Fruit fly (Drosophila melanogaster) whole organism, wandering third instar larva: ENCODE results near the gene CG3091.

ENCODE experiments used
- Abd-B ChIP-seq: fragments of >200 bp; optimal IDR thresholded peaks from 2 replicates; lab custom pipeline; 2017; ENCODE audit warnings: missing biosample characterization, missing genetic modification characterization
- CG32264 ChIP-seq: fragments of 200-800 bp; sonication (Bioruptor generic); optimal IDR thresholded peaks from 2 replicates; lab custom pipeline; 2016; ENCODE audit warnings: missing biosample characterization, missing genetic modification characterization
- CG9705 ChIP-seq: fragments of 200-800 bp; sonication (Bioruptor generic); optimal IDR thresholded peaks from 2 replicates; lab custom pipeline; 2018; ENCODE audit warnings: missing biosample characterization, mild to moderate bottlenecking, missing genetic modification characterization
- CrebA ChIP-seq: fragments of 200-800 bp; sonication (Bioruptor generic); optimal IDR thresholded peaks from 2 replicates; lab custom pipeline; 2016; ENCODE audit warnings: missing biosample characterization, mild to moderate bottlenecking, missing genetic modification characterization, borderline replicate concordance
- Dfd ChIP-seq: fragments of >200 bp; optimal IDR thresholded peaks from 2 replicates; lab custom pipeline; 2017; ENCODE audit warnings: missing biosample characterization, missing genetic modification characterization
- GATAd ChIP-seq: sonication (Bioruptor generic); optimal IDR thresholded peaks from 2 replicates; lab custom pipeline; 2016; ENCODE audit warnings: missing biosample characterization, missing genetic modification characterization
- HLH106 ChIP-seq: fragments of 200-800 bp; optimal IDR thresholded peaks from 3 replicates; lab custom pipeline; 2019; ENCODE audit warnings: missing biosample characterization, mild to moderate bottlenecking, missing genetic modification characterization, moderate library complexity
- Hr78 ChIP-seq: fragments of >200 bp; optimal IDR thresholded peaks from 2 replicates; lab custom pipeline; 2017; ENCODE audit warnings: missing biosample characterization, missing genetic modification characterization
- Hr83 ChIP-seq: fragments of 200-300 bp; sonication (Bioruptor generic); optimal IDR thresholded peaks from 2 replicates; lab custom pipeline; 2016; ENCODE audit warnings: missing biosample characterization, mild to moderate bottlenecking, missing genetic modification characterization, moderate library complexity; ENCODE audit not compliant: poor library complexity, severe bottlenecking
- Jra ChIP-seq: sonication (Bioruptor generic); optimal IDR thresholded peaks from 2 replicates; lab custom pipeline; 2016; ENCODE audit warnings: missing biosample characterization, missing genetic modification characterization
- Mio ChIP-seq: sonication (Bioruptor generic); optimal IDR thresholded peaks from 2 replicates; lab custom pipeline; 2016; ENCODE audit warnings: missing biosample characterization, missing genetic modification characterization
- Myc ChIP-seq: fragments of >200 bp; optimal IDR thresholded peaks from 2 replicates; lab custom pipeline; 2017
- Rel ChIP-seq, 2 experiments: fragments of 200-800 bp; sonication (Bioruptor generic) in 1 of 2; optimal IDR thresholded peaks; 2 replicates in 1 of 2; 3 replicates in 1 of 2; lab custom pipeline; 2016 to 2019; ENCODE audit warnings: mild to moderate bottlenecking in 2 of 2, missing biosample characterization in 2 of 2, missing genetic modification characterization in 2 of 2, moderate library complexity in 1 of 2
- Sp1 ChIP-seq: fragments of 200-800 bp; sonication (Bioruptor generic); optimal IDR thresholded peaks from 3 replicates; lab custom pipeline; 2019; ENCODE audit warnings: missing biosample characterization, mild to moderate bottlenecking, missing genetic modification characterization, moderate library complexity
- br ChIP-seq: fragments of 200-800 bp; sonication (Bioruptor generic); optimal IDR thresholded peaks from 2 replicates; lab custom pipeline; 2016; ENCODE audit warnings: missing biosample characterization, missing genetic modification characterization
- brk ChIP-seq: fragments of 200-800 bp; sonication (Bioruptor generic); optimal IDR thresholded peaks from 2 replicates; lab custom pipeline; 2016; ENCODE audit warnings: missing biosample characterization, mild to moderate bottlenecking, missing genetic modification characterization
- dl ChIP-seq, 2 experiments: fragments of 175-275, 200-275 bp in 1 of 2; fragments of 200-275 bp in 1 of 2; sonication (Bioruptor generic); optimal IDR thresholded peaks; lab custom pipeline; 2018; ENCODE audit warnings: mild to moderate bottlenecking in 2 of 2, missing biosample characterization in 2 of 2, missing genetic modification characterization in 2 of 2, moderate library complexity in 2 of 2; ENCODE audit not compliant: partially characterized antibody in 2 of 2, insufficient read depth in 1 of 2
- dmrt93B ChIP-seq: fragments of 200-800 bp; sonication (Bioruptor generic); optimal IDR thresholded peaks from 2 replicates; lab custom pipeline; 2018; ENCODE audit warnings: missing biosample characterization, mild to moderate bottlenecking, missing genetic modification characterization
- dsf ChIP-seq: sonication (Bioruptor generic); optimal IDR thresholded peaks from 2 replicates; lab custom pipeline; 2016; ENCODE audit warnings: missing biosample characterization, missing genetic modification characterization, borderline replicate concordance
- ey ChIP-seq: fragments of 200-800 bp; sonication (Bioruptor generic); optimal IDR thresholded peaks from 2 replicates; lab custom pipeline; 2016; ENCODE audit warnings: missing biosample characterization, missing genetic modification characterization
- fru ChIP-seq: fragments of 200-800 bp; sonication (Bioruptor generic); optimal IDR thresholded peaks from 3 replicates; lab custom pipeline; 2016; ENCODE audit warnings: missing biosample characterization, mild to moderate bottlenecking, missing genetic modification characterization
- h ChIP-seq: fragments of 200-800 bp; sonication (Bioruptor generic); optimal IDR thresholded peaks from 3 replicates; lab custom pipeline; 2016; ENCODE audit warnings: missing biosample characterization, mild to moderate bottlenecking, missing genetic modification characterization
- lola ChIP-seq: fragments of >200 bp; optimal IDR thresholded peaks from 2 replicates; lab custom pipeline; 2017; ENCODE audit warnings: missing biosample characterization, missing genetic modification characterization
- psq ChIP-seq: fragments of 200-800 bp; sonication (Bioruptor generic); optimal IDR thresholded peaks from 3 replicates; lab custom pipeline; 2017; ENCODE audit warnings: missing biosample characterization, mild to moderate bottlenecking, missing genetic modification characterization, moderate library complexity
- rgr ChIP-seq: fragments of 200-800 bp; sonication (Bioruptor generic); optimal IDR thresholded peaks from 3 replicates; lab custom pipeline; 2016; ENCODE audit warnings: missing biosample characterization, mild to moderate bottlenecking, missing genetic modification characterization
- sage ChIP-seq: fragments of 200-800 bp; sonication (Bioruptor generic); optimal IDR thresholded peaks from 2 replicates; lab custom pipeline; 2016; ENCODE audit warnings: missing biosample characterization, mild to moderate bottlenecking, missing genetic modification characterization
- sv ChIP-seq: fragments of 200-800 bp; sonication (Bioruptor generic); optimal IDR thresholded peaks from 3 replicates; lab custom pipeline; 2016; ENCODE audit warnings: missing biosample characterization, missing genetic modification characterization
- usp ChIP-seq: fragments of >200 bp; optimal IDR thresholded peaks from 2 replicates; lab custom pipeline; 2017; ENCODE audit warnings: missing biosample characterization, missing genetic modification characterization
- woc ChIP-seq: sonication (Bioruptor generic); optimal IDR thresholded peaks from 2 replicates; lab custom pipeline; 2016; ENCODE audit warnings: missing biosample characterization, mild to moderate bottlenecking, missing genetic modification characterization

CG3091 gene

DNA sequence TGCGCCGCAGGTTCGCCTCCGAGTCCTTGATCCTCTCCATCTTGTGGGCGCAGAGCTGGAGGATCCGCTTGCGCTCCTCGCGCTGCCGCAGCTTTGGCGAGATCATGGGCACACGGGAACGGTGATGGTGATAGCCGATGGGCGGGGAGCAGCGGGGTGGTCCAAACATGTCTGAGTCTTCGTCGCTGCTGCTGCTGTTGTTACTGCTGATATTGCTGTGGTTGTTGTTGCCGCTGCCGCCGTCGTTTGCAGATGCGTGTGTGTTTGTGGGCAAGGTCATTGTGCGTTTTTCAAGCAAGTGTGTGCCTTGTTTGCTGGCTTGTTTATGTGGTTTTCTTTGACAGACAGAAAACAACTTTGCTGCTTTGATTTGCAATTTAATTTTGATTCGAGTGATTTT lies 38.4 kb upstream of the CG3091 start:
- no peak for TF ChIP-seq Myc (lab: Kevin White, UChicago)
- TF ChIP-seq dsf (GFP tag; lab: Kevin White, UChicago): no peak
- TF ChIP-seq woc (GFP tag; lab: Kevin White, UChicago): no peak

DNA sequence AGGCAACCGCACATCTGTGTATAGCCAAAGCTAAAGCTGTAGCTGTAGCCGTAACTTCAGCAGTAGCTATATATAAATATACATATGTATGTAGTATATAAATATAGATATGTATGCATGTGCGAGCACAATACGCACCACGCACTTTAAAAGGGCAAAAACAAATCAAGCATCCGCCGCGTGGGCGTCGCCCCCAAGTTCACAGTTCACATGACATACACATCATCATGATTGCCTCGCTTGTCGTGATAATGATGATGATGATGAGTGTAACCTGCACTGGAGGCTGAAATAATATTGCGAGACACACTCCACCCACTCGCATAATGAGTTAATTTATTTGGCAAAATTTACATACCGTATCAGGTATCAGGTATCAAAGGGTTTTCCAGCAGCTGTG lies 37.0 kb upstream of the CG3091 start:
- TF ChIP-seq sv (GFP tag; lab: Kevin White, UChicago) (no peak), lola (GFP tag; lab: Kevin White, UChicago) (no peak), fru (no peak), dmrt93B (no peak), Dfd (GFP tag; lab: Kevin White, UChicago) (no peak), GATAd (no peak), HLH106 (no peak), brk (GFP tag; lab: Kevin White, UChicago) (no peak), rgr (GFP tag; lab: Kevin White, UChicago) (no peak), Myc (lab: Kevin White, UChicago) (no peak), Hr83 (GFP tag; lab: Kevin White, UChicago) (no peak), Sp1 (GFP tag; lab: Kevin White, UChicago) (no peak), CG32264 (no peak), CG9705 (no peak), dsf (GFP tag; lab: Kevin White, UChicago) (no peak), Abd-B (no peak), Jra (GFP tag; lab: Kevin White, UChicago) (no peak)

DNA sequence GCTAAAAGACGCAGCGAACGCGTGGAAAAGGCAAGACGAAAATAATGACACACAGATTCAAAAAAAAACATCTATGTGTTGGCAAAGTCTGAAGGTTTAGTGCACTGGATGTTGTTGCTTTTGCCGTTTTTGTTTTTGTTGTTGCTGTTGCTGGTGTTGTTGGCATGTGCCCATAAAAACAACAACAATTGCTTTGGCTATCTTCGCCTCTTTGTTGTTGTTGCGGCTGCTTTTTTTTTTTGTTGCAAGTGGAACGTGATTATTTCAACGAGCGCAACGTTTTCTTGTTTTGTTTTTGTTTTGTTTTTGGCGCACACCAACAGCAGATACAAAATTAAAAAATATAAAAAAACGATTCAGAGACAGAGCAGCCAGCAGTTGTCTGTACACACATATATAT lies 35.1 kb upstream of the CG3091 start:
- TF ChIP-seq psq (peak; percentile 12), h (GFP tag; lab: Kevin White, UChicago) (no peak), br (GFP tag; lab: Kevin White, UChicago) (no peak), Rel (GFP tag; optimal IDR thresholded peaks at IDR 0.05; lab: Kevin White, UChicago) (no peak), Rel (tag; optimal IDR thresholded peaks at IDR 0.05; lab: Kevin White, UChicago) (peak; percentile 9), Sp1 (GFP tag; lab: Kevin White, UChicago) (peak; percentile 39), usp (GFP tag; lab: Kevin White, UChicago) (no peak), dl (GFP tag; optimal IDR thresholded peaks at IDR 0.05; lab: Kevin White, UChicago; ENCODE audit: insufficient read depth in 1 of 2, partially characterized antibody in 2 of 2) (no peak), CrebA (GFP tag; lab: Kevin White, UChicago) (no peak)

DNA sequence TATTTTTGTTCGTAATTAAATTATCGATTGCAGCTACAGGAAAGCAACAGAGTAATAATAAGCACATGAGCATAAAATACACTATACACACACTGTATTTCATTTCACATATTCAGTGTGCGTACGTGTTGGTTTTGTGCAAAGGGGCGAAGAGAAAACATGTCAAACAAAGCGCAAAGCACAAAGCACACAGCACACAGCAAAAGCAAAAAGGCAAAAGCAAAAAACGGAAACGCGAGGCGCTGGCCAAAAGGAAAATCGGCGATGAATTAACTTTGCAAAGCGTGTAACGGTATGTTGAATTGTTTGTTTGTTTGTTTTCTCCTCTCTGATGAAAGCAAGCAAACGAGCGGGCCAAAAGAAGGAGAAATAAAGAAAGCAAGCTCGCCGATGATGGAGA lies 34.3 kb upstream of the CG3091 start:
- TF ChIP-seq psq (peak; percentile 77), Abd-B (no peak)

DNA sequence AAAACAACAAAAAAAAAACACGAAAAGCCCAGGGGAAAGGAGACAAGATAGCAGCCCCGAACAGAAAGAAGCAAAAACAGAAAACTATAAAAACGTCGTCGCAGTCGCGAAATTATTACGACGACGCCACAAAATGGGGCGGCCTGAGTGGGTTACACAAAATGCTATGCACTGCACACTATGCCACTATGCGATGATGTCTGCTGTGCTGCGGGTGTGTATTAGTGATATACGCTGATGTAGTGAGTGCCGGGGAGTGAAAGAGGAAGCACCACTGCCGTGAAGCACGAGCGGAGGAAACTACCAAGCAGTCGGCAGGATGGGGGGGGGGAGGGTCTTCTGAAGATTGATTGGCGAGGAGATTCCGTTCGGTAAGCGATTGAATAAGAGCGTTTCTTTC lies 33.0 kb upstream of the CG3091 start:
- TF ChIP-seq Abd-B (no peak), fru (no peak)
- TF ChIP-seq, all 38 proteins: peak for 0

DNA sequence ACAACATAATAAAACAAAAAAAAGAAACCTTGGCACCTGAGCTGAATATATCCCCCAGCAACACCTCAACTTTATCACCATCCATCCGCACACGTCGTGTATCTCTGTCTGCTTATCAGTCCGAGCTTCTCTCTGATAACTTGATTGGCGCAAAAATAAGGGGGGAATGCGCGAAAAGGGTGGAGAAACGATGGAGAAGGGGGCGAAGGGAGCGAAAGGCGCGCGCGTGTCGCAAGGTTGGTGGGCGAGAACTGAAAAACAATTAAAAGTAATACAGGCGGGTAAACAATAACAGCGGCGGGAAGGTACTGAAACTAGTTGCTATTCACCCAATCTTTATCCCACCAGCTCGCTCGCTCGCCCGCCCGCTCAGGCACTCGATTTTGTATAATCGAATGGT lies 32.3 kb upstream of the CG3091 start:
- TF ChIP-seq Mio (GFP tag; lab: Kevin White, UChicago) (no peak), h (GFP tag; lab: Kevin White, UChicago) (peak; percentile 92), CG9705 (no peak), Rel (GFP tag; optimal IDR thresholded peaks at IDR 0.05; lab: Kevin White, UChicago) (no peak), Rel (tag; optimal IDR thresholded peaks at IDR 0.05; lab: Kevin White, UChicago) (peak; percentile 44), sage (no peak), fru (peak; percentile 25), Hr78 (no peak), dl (GFP tag; optimal IDR thresholded peaks at IDR 0.05; lab: Kevin White, UChicago; ENCODE audit: insufficient read depth in 1 of 2, partially characterized antibody in 2 of 2) (no peak)

DNA sequence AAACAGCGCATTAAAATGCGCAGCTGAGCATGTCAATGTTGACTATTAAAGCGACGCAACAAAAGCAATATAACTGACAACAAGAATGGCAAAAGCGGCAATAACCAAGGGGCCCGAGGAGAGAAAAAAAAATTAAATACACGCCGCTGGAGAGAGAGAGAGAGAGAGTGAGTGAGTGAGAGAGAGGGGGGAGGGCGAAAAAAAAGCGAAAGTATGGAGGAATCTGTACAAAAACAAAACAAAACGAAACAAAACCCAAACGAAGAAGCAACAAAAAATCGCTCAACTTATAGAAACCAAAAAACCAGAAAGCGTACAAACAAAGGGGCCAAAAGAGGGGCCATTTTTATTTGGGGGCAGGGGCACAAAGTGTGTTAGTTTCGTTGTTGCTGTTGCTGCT lies 29.5 kb upstream of the CG3091 start:
- TF ChIP-seq Abd-B: no peak
- no peak for TF ChIP-seq CG32264
- no peak for TF ChIP-seq rgr (GFP tag; lab: Kevin White, UChicago)
- TF ChIP-seq CG9705: no peak
- no peak for TF ChIP-seq brk (GFP tag; lab: Kevin White, UChicago)
- no peak for TF ChIP-seq ey
- TF ChIP-seq psq: peak; percentile 56
- peak; percentile 23 for TF ChIP-seq Sp1 (GFP tag; lab: Kevin White, UChicago)
